Fruit fly (Drosophila melanogaster) whole organism, prepupa: ENCODE measurements around the gene CG6689.

ENCODE experiments used
- Blimp-1 ChIP-seq: fragments of 200-800 bp; sonication (Bioruptor generic); optimal IDR thresholded peaks from 3 replicates; lab custom pipeline; 2017; ENCODE audit warnings: missing biosample characterization, missing genetic modification characterization, mild to moderate bottlenecking, moderate library complexity, missing genetic modification reagents
- CG15336 ChIP-seq: fragments of 200-800 bp; sonication (Bioruptor generic); IDR thresholded peaks from 2 replicates; pipeline ENCODE4 v1.3.6; 2022; ENCODE audit warnings: missing biosample characterization, missing genetic modification characterization
- CG7368 ChIP-seq: fragments of 200-800 bp; sonication (Bioruptor generic); optimal IDR thresholded peaks from 3 replicates; lab custom pipeline; 2016; ENCODE audit warnings: missing biosample characterization, missing genetic modification characterization
- CG8632 ChIP-seq: fragments of 200-800 bp; sonication (Bioruptor generic); optimal IDR thresholded peaks from 3 replicates; lab custom pipeline; 2016; ENCODE audit warnings: missing biosample characterization, missing genetic modification characterization
- Gug ChIP-seq: fragments of 200-800 bp; sonication (Bioruptor generic); IDR thresholded peaks from 2 replicates; pipeline ENCODE4 v1.3.6; 2022; ENCODE audit warnings: missing biosample characterization, missing genetic modification characterization
- Hr38 ChIP-seq: sonication (Bioruptor generic); optimal IDR thresholded peaks from 2 replicates; lab custom pipeline; 2016; ENCODE audit warnings: missing biosample characterization, missing genetic modification characterization
- Smox ChIP-seq: fragments of 200-800 bp; sonication (Bioruptor generic); optimal IDR thresholded peaks from 3 replicates; lab custom pipeline; 2016; ENCODE audit warnings: missing biosample characterization, missing genetic modification characterization
- Sox102F ChIP-seq: fragments of 200-800 bp; sonication (Bioruptor generic); optimal IDR thresholded peaks from 2 replicates; lab custom pipeline; 2016; ENCODE audit warnings: missing biosample characterization, mild to moderate bottlenecking, missing genetic modification characterization
- cyc ChIP-seq: fragments of 200-800 bp; sonication (Bioruptor generic); optimal IDR thresholded peaks from 3 replicates; lab custom pipeline; 2016; ENCODE audit warnings: missing biosample characterization, missing genetic modification characterization
- net ChIP-seq: fragments of 200-800 bp; sonication (Bioruptor generic); optimal IDR thresholded peaks from 3 replicates; lab custom pipeline; 2016; ENCODE audit warnings: missing biosample characterization, missing genetic modification characterization
- salr ChIP-seq, 2 experiments: fragments of 200-800 bp; sonication (Bioruptor generic); optimal IDR thresholded peaks; 3 replicates each; lab custom pipeline; 2016 to 2018; ENCODE audit warnings: missing biosample characterization in 2 of 2, missing genetic modification characterization in 2 of 2, mild to moderate bottlenecking in 1 of 2
- spab ChIP-seq: fragments of 200-800 bp; sonication (Bioruptor generic); optimal IDR thresholded peaks from 2 replicates; lab custom pipeline; 2017; ENCODE audit warnings: missing biosample characterization, mild to moderate bottlenecking, missing genetic modification characterization, missing genetic modification reagents
- ss ChIP-seq, 2 experiments: fragments of 200-800 bp; sonication (Bioruptor generic); optimal IDR thresholded peaks; 2 replicates in 1 of 2; 3 replicates in 1 of 2; lab custom pipeline; 2017 to 2018; ENCODE audit warnings: mild to moderate bottlenecking in 2 of 2, missing biosample characterization in 2 of 2, missing genetic modification characterization in 2 of 2, moderate library complexity in 1 of 2

DNA sequence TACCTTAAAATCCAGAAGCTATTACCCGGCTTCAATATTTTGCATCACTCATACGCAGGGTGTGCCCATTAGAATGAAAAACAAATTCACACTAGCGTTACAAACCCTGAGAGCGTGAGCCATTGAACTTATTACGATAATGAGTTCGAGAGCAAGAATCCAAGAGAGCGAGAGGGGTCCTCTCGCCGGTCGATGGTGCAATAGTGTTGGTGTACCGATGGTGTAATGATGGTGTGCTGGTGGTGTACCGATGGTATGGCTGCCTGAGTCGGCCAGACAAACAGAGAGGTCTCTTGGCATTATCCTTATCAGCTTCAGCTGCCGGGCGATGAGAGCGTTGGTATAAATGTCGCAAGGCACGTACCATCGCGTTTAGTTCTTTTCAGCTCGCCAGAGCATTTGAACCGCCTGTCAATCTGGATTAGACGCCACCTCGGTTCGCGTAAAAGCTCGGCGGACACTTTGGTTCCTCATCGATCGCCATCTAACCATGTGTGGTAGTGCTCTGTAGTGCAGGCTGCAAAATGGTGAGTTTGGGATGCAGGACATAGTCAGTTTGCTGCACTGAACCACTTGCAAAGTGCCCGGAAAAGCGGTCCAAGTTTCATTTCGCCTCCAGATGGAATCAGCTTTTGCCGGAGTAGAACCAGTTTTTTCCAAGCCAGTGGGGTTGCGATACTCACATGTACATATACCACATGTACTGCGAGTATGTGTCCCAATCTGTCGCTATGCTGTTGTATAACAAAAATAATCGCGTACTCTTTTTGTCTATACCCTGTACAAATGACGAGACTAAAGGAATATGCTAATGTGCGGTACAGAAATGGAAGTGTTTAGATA, 19.6 kb downstream of the CG6689 start:
- TF ChIP-seq CG7368 (GFP tag; lab: Kevin White, UChicago), result no peak
- no peak for TF ChIP-seq ss (GFP tag; optimal IDR thresholded peaks at IDR 0.05; lab: Kevin White, UChicago)
- no peak for TF ChIP-seq CG15336 (GFP tag; lab: Robert Waterston, UW)
- TF ChIP-seq cyc (GFP tag; lab: Kevin White, UChicago), result no peak
- no peak for TF ChIP-seq salr (GFP tag; optimal IDR thresholded peaks at IDR 0.05; lab: Kevin White, UChicago)
- no peak for TF ChIP-seq Sox102F (GFP tag; lab: Kevin White, UChicago)
- no peak for TF ChIP-seq net
- TF ChIP-seq Smox (GFP tag; lab: Kevin White, UChicago), result no peak
- TF ChIP-seq Gug (GFP tag; lab: Robert Waterston, UW), result no peak
- no peak for TF ChIP-seq Blimp-1 (GFP tag; lab: Kevin White, UChicago)
- TF ChIP-seq CG8632 (GFP tag; lab: Kevin White, UChicago), result no peak
- no peak for TF ChIP-seq Hr38
- no peak for TF ChIP-seq spab
